Fruit fly (Drosophila melanogaster) whole organism, embryonic: ENCODE measurements around the gene CG4462.

Experiments used
- Abd-B ChIP-seq: fragments of 200-800 bp; sonication (Bioruptor generic); optimal IDR thresholded peaks from 2 replicates; lab custom pipeline; 2018; ENCODE audit warnings: missing biosample characterization, mild to moderate bottlenecking, missing genetic modification characterization, moderate library complexity
- Aef1 ChIP-seq: fragments of 200-800 bp; sonication (Bioruptor generic); IDR thresholded peaks from 3 replicates; pipeline ENCODE4 v1.3.6; 2022; ENCODE audit warnings: missing biosample characterization, missing genetic modification characterization
- Antp ChIP-seq: fragments of 200-800 bp; sonication (Bioruptor generic); optimal IDR thresholded peaks from 3 replicates; lab custom pipeline; 2016; ENCODE audit warnings: missing biosample characterization, missing genetic modification characterization
- CG10274 ChIP-seq: fragments of 200-800 bp; sonication (Bioruptor generic); optimal IDR thresholded peaks from 3 replicates; lab custom pipeline; 2017; ENCODE audit warnings: missing biosample characterization, mild to moderate bottlenecking, missing genetic modification characterization
- CG10366 ChIP-seq: fragments of 200-800 bp; sonication (Bioruptor generic); IDR thresholded peaks from 2 replicates; pipeline ENCODE4 v1.3.6; 2022; ENCODE audit warnings: missing biosample characterization, missing genetic modification characterization
- CG10543 ChIP-seq: fragments of 200-800 bp; sonication (Bioruptor generic); optimal IDR thresholded peaks from 3 replicates; lab custom pipeline; 2017; ENCODE audit warnings: missing biosample characterization, mild to moderate bottlenecking, missing genetic modification characterization, moderate library complexity
- CG11085 ChIP-seq: fragments of 200-800 bp; sonication (Bioruptor generic); IDR thresholded peaks from 2 replicates; pipeline ENCODE4 v1.3.6; 2022; ENCODE audit warnings: missing biosample characterization, missing genetic modification characterization
- CG12391 ChIP-seq: fragments of 200-800 bp; sonication (Bioruptor generic); optimal IDR thresholded peaks from 3 replicates; lab custom pipeline; 2018; ENCODE audit warnings: missing biosample characterization, mild to moderate bottlenecking, missing genetic modification characterization, moderate library complexity
- CG12769 ChIP-seq: fragments of 200-800 bp; sonication (Bioruptor generic); optimal IDR thresholded peaks from 2 replicates; lab custom pipeline; 2019; ENCODE audit warnings: missing biosample characterization, mild to moderate bottlenecking, missing genetic modification characterization, moderate library complexity
- CG14014 ChIP-seq: fragments of 200-800 bp; sonication (Bioruptor generic); IDR thresholded peaks from 2 replicates; pipeline ENCODE4 v1.3.6; 2022; ENCODE audit warnings: missing biosample characterization, missing genetic modification characterization
- CG16815 ChIP-seq: fragments of 200-800 bp; sonication (Bioruptor generic); optimal IDR thresholded peaks from 3 replicates; lab custom pipeline; 2017; ENCODE audit warnings: missing biosample characterization, mild to moderate bottlenecking, missing genetic modification characterization
- CG30431 ChIP-seq: fragments of 200-800 bp; sonication (Bioruptor generic); optimal IDR thresholded peaks from 2 replicates; lab custom pipeline; 2017; ENCODE audit warnings: missing biosample characterization, missing genetic modification characterization
- CG31224 ChIP-seq: fragments of 200-800 bp; sonication (Bioruptor generic); IDR thresholded peaks from 2 replicates; pipeline ENCODE4 v1.3.6; 2022; ENCODE audit warnings: missing biosample characterization, missing genetic modification characterization
- CG32767 ChIP-seq: fragments of 200-800 bp; sonication (Bioruptor generic); IDR thresholded peaks from 2 replicates; pipeline ENCODE4 v1.3.6; 2022; ENCODE audit warnings: missing biosample characterization, missing genetic modification characterization
- CG4707 ChIP-seq: fragments of 200-800 bp; sonication (Bioruptor generic); optimal IDR thresholded peaks from 2 replicates; lab custom pipeline; 2018; ENCODE audit warnings: missing biosample characterization, mild to moderate bottlenecking, missing genetic modification characterization, moderate library complexity
- CG6175 ChIP-seq: fragments of 200-800 bp; sonication (Bioruptor generic); IDR thresholded peaks from 3 replicates; pipeline ENCODE4 v1.3.6; 2022; ENCODE audit warnings: missing biosample characterization, missing genetic modification characterization
- CG7372 ChIP-seq: fragments of 200-800 bp; sonication (Bioruptor generic); IDR thresholded peaks from 2 replicates; pipeline ENCODE4 v1.3.6; 2022; ENCODE audit warnings: missing biosample characterization, missing genetic modification characterization
- CG8478 ChIP-seq: fragments of >200 bp; optimal IDR thresholded peaks from 2 replicates; lab custom pipeline; 2018
- CG8924 ChIP-seq: fragments of 200-800 bp; optimal IDR thresholded peaks from 3 replicates; lab custom pipeline; 2019; ENCODE audit warnings: missing biosample characterization, mild to moderate bottlenecking, missing genetic modification characterization, moderate library complexity
- Eip74EF ChIP-seq, 2 experiments: fragments of 200-800 bp in 1 of 2; fragments of >200 bp in 1 of 2; sonication (Bioruptor generic) in 1 of 2; optimal IDR thresholded peaks; 2 replicates each; lab custom pipeline; 2017 to 2019; ENCODE audit warnings: missing biosample characterization in 2 of 2, missing genetic modification characterization in 2 of 2, mild to moderate bottlenecking in 1 of 2, moderate library complexity in 1 of 2
- Gug ChIP-seq: fragments of 200-800 bp; sonication (Bioruptor generic); IDR thresholded peaks from 4 replicates; pipeline ENCODE4 v1.3.6; 2022; ENCODE audit warnings: missing biosample characterization, missing genetic modification characterization
- HHEX ChIP-seq: fragments of 200-800 bp; sonication (Bioruptor generic); optimal IDR thresholded peaks from 3 replicates; lab custom pipeline; 2017; ENCODE audit warnings: missing biosample characterization, mild to moderate bottlenecking, missing genetic modification characterization, missing genetic modification reagents
- HLHmδ ChIP-seq: fragments of 200-800 bp; sonication (Bioruptor generic); optimal IDR thresholded peaks from 2 replicates; lab custom pipeline; 2018; ENCODE audit warnings: missing biosample characterization, mild to moderate bottlenecking, missing genetic modification characterization, moderate library complexity
- Side ChIP-seq: fragments of 200-800 bp; sonication (Bioruptor generic); optimal IDR thresholded peaks from 2 replicates; lab custom pipeline; 2016; ENCODE audit warnings: missing biosample characterization, missing genetic modification characterization
- Spps ChIP-seq: fragments of 200-800 bp; sonication (Bioruptor generic); optimal IDR thresholded peaks from 2 replicates; lab custom pipeline; 2018; ENCODE audit warnings: missing biosample characterization, mild to moderate bottlenecking, missing genetic modification characterization
- Xrp1 ChIP-seq: fragments of 200-800 bp; sonication (Bioruptor generic); IDR thresholded peaks from 2 replicates; pipeline ENCODE4 v1.3.6; 2022; ENCODE audit warnings: missing biosample characterization, missing genetic modification characterization
- caup ChIP-seq: fragments of 200-800 bp; sonication (Bioruptor generic); optimal IDR thresholded peaks from 3 replicates; lab custom pipeline; 2017; ENCODE audit warnings: missing biosample characterization, mild to moderate bottlenecking, missing genetic modification characterization, moderate library complexity; ENCODE audit not compliant: severe bottlenecking
- cg ChIP-seq: fragments of 200-800 bp; sonication (Bioruptor generic); optimal IDR thresholded peaks from 3 replicates; lab custom pipeline; 2019; ENCODE audit warnings: missing biosample characterization, mild to moderate bottlenecking, missing genetic modification characterization, moderate library complexity
- ci ChIP-seq: fragments of 200-800 bp; sonication (Bioruptor generic); IDR thresholded peaks from 3 replicates; pipeline ENCODE4 v1.3.6; 2022; ENCODE audit warnings: missing biosample characterization, missing genetic modification characterization
- dimm ChIP-seq: fragments of 200-800 bp; sonication (Bioruptor generic); IDR thresholded peaks from 2 replicates; pipeline ENCODE4 v1.3.6; 2022; ENCODE audit warnings: missing biosample characterization, missing genetic modification characterization
- esg ChIP-seq: fragments of 200-800 bp; sonication (Bioruptor generic); conservative IDR thresholded peaks from 2 replicates; pipeline ENCODE4 v1.3.6; 2022; ENCODE audit warnings: missing biosample characterization, missing genetic modification characterization
- eyg ChIP-seq: fragments of 200-800 bp; sonication (Bioruptor generic); optimal IDR thresholded peaks from 3 replicates; lab custom pipeline; 2016; ENCODE audit warnings: missing biosample characterization, missing genetic modification characterization
- fd3F ChIP-seq: fragments of 200-800 bp; sonication (Bioruptor generic); optimal IDR thresholded peaks from 2 replicates; lab custom pipeline; 2018; ENCODE audit warnings: missing biosample characterization, mild to moderate bottlenecking, missing genetic modification characterization, moderate library complexity
- gem ChIP-seq: fragments of 200-800 bp; sonication (Bioruptor generic); optimal IDR thresholded peaks from 2 replicates; lab custom pipeline; 2019; ENCODE audit warnings: missing biosample characterization, mild to moderate bottlenecking, missing genetic modification characterization, moderate library complexity
- ham ChIP-seq: fragments of 200-800 bp; sonication (Bioruptor generic); IDR thresholded peaks from 2 replicates; pipeline ENCODE4 v1.3.6; 2022; ENCODE audit warnings: missing biosample characterization, missing genetic modification characterization
- hkb ChIP-seq, 2 experiments: fragments of 200-800 bp in 1 of 2; fragments of >200 bp in 1 of 2; sonication (Bioruptor generic) in 1 of 2; IDR thresholded peaks in 1 of 2; optimal IDR thresholded peaks in 1 of 2; 2 replicates each; pipeline versions ENCODE4 v1.3.6 to Lab custom; 2017 to 2022; ENCODE audit warnings: missing biosample characterization in 1 of 2, missing genetic modification characterization in 1 of 2
- jing ChIP-seq: fragments of 200-800 bp; sonication (Bioruptor generic); optimal IDR thresholded peaks from 2 replicates; lab custom pipeline; 2018; ENCODE audit warnings: missing biosample characterization, mild to moderate bottlenecking, missing genetic modification characterization
- klu ChIP-seq: fragments of 200-800 bp; sonication (Bioruptor generic); IDR thresholded peaks from 2 replicates; pipeline ENCODE4 v1.3.6; 2022; ENCODE audit warnings: missing biosample characterization, missing genetic modification characterization
- kni ChIP-seq: fragments of 200-800 bp; sonication (Bioruptor generic); optimal IDR thresholded peaks from 3 replicates; lab custom pipeline; 2017; ENCODE audit warnings: mild to moderate bottlenecking, missing biosample characterization, missing genetic modification reagents, missing genetic modification characterization
- lola ChIP-seq, 3 experiments: fragments of >200 bp in 2 of 3; fragments of 200-800 bp in 1 of 3; sonication (Bioruptor generic) in 1 of 3; optimal IDR thresholded peaks; 2 replicates each; lab custom pipeline; 2017 to 2019; ENCODE audit warnings: missing biosample characterization in 3 of 3, missing genetic modification characterization in 3 of 3, mild to moderate bottlenecking in 1 of 3, moderate library complexity in 1 of 3
- maf-S ChIP-seq: fragments of 200-800 bp; sonication (Bioruptor generic); optimal IDR thresholded peaks from 2 replicates; lab custom pipeline; 2016; ENCODE audit warnings: missing biosample characterization, missing genetic modification characterization
- peb ChIP-seq: fragments of 200-800 bp; sonication (Bioruptor generic); IDR thresholded peaks from 2 replicates; pipeline ENCODE4 v1.3.6; 2022; ENCODE audit warnings: missing biosample characterization, missing genetic modification characterization
- prd ChIP-seq, 3 experiments: fragments of >200 bp in 2 of 3; fragments of 200-800 bp in 1 of 3; sonication (Bioruptor generic) in 1 of 3; optimal IDR thresholded peaks in 2 of 3; IDR thresholded peaks in 1 of 3; 2 replicates in 2 of 3; 3 replicates in 1 of 3; pipeline versions ENCODE4 v1.3.6 to Lab custom; 2017 to 2022; ENCODE audit warnings: missing biosample characterization in 1 of 3, missing genetic modification characterization in 1 of 3
- pum ChIP-seq: fragments of 200-800 bp; sonication (Bioruptor generic); optimal IDR thresholded peaks from 2 replicates; lab custom pipeline; 2016; ENCODE audit warnings: missing biosample characterization, missing genetic modification characterization
- ro ChIP-seq: fragments of 200-800 bp; sonication (Bioruptor generic); IDR thresholded peaks from 2 replicates; pipeline ENCODE4 v1.3.6; 2022; ENCODE audit warnings: missing biosample characterization, missing genetic modification characterization
- sens ChIP-seq: fragments of 200-800 bp; sonication (Bioruptor generic); peaks from one replicate; lab custom pipeline; 2016; ENCODE audit warnings: missing biosample characterization, missing genetic modification characterization
- slou ChIP-seq: fragments of 200-800 bp; sonication (Bioruptor generic); optimal IDR thresholded peaks from 3 replicates; lab custom pipeline; 2016; ENCODE audit warnings: missing biosample characterization, missing genetic modification characterization
- tio ChIP-seq: fragments of 200-800 bp; sonication (Bioruptor generic); optimal IDR thresholded peaks from 2 replicates; lab custom pipeline; 2017; ENCODE audit warnings: missing biosample characterization, missing genetic modification characterization, inconsistent platforms

CG4462 gene

DNA sequence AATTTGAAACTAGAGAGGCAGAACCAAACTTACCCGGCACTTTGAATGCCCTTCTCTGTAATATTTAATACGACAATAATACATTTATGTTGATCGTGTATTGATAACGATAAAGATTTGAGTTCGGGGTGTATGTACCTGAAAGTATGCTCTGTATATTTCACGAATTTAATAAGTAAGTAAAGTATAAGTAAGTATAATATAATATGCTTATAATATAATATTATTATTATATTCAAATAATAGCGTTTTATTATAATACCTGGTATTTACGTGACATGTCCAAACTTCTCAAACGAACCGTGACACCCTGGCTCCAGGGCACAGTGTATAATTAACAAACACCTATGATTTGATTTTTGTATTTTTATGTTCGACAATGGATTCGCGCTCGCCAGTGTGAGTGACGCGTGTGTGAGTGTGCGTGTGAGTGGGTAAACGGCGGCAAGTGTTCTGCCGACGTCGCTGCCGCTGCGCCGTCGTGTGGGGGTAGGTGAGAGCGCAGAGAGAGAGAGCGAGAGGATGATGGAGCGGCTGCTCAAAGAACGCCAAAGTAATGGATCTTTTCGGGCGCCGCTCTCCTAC is 35.5 kb downstream of the CG4462 start (continued):
- TF ChIP-seq CG7372 (GFP tag; lab: Robert Waterston, UW) (peak; percentile 62), Eip74EF (GFP tag; optimal IDR thresholded peaks at IDR 0.05; lab: Kevin White, UChicago) (peak in 1 of 2 experiments; percentile 76), CG12391 (tag; lab: Kevin White, UChicago) (peak; percentile 73), esg (GFP tag; lab: Robert Waterston, UW) (peak; percentile 53), CG4707 (GFP tag; lab: Kevin White, UChicago) (no peak), maf-S (GFP tag; lab: Kevin White, UChicago) (no peak), CG10366 (GFP tag; lab: Robert Waterston, UW) (peak; percentile 46; the same call in 1 of the 2 replicates), ro (GFP tag; lab: Robert Waterston, UW) (no peak), CG6175 (GFP tag; lab: Robert Waterston, UW) (0 out of 3 replicates have a peak, but pooled peaks have one; percentile 11), HLHmδ (GFP tag; lab: Kevin White, UChicago) (peak; percentile 61), prd (optimal IDR thresholded peaks at IDR 0.05; lab: Kevin White, UChicago) (no peak), prd (GFP tag; IDR thresholded peaks at IDR 0.05; lab: Robert Waterston, UW) (peak; percentile 55), pum (peak; percentile 13), Xrp1 (GFP tag; lab: Robert Waterston, UW) (peak; percentile 24; the same call in 1 of the 2 replicates), CG16815 (peak; percentile 47), kni (GFP tag; lab: Kevin White, UChicago) (no peak), slou (GFP tag; lab: Kevin White, UChicago) (no peak), CG11085 (GFP tag; lab: Robert Waterston, UW) (no peak; the same call in 1 of the 2 replicates), dimm (GFP tag; lab: Robert Waterston, UW) (no peak), HHEX (GFP tag; lab: Kevin White, UChicago) (peak; percentile 83), CG30431 (GFP tag; lab: Kevin White, UChicago) (peak; percentile 23), ham (GFP tag; lab: Robert Waterston, UW) (no peak), Abd-B (GFP tag; lab: Kevin White, UChicago) (peak; percentile 66), gem (tag; lab: Kevin White, UChicago) (peak; percentile 87), CG12769 (tag; lab: Kevin White, UChicago) (peak; percentile 32), Side (GFP tag; lab: Kevin White, UChicago) (no peak), CG10543 (peak; percentile 80), CG31224 (GFP tag; lab: Robert Waterston, UW) (peak; percentile 61; the same call in 1 of the 2 replicates), eyg (peak; percentile 15), CG8924 (tag; lab: Kevin White, UChicago) (peak; percentile 87), CG8478 (lab: Kevin White, UChicago) (no peak), CG32767 (GFP tag; lab: Robert Waterston, UW) (0 out of 2 replicates have a peak, but pooled peaks have one; percentile 7), cg (peak; percentile 81), sens (peak; percentile 47), hkb (optimal IDR thresholded peaks at IDR 0.05; lab: Kevin White, UChicago) (no peak), hkb (GFP tag; IDR thresholded peaks at IDR 0.05; lab: Robert Waterston, UW) (peak; percentile 66), Spps (tag; lab: Kevin White, UChicago) (peak; percentile 27), CG14014 (GFP tag; lab: Robert Waterston, UW) (peak; percentile 60), caup (peak; percentile 86), Aef1 (peak; percentile 58; the same call in 2 of the 3 replicates), tio (GFP tag; lab: Kevin White, UChicago) (peak; percentile 48), Antp (GFP tag; lab: Kevin White, UChicago) (no peak), ci (GFP tag; lab: Robert Waterston, UW) (0 out of 3 replicates have a peak, but pooled peaks have one; percentile 20), Gug (GFP tag; lab: Robert Waterston, UW) (peak; percentile 46; the same call in 1 of the 4 replicates), lola (GFP tag; optimal IDR thresholded peaks at IDR 0.05; lab: Kevin White, UChicago) (peak in 1 of 3 experiments; percentile 15), CG10274 (peak; percentile 80), klu (GFP tag; lab: Robert Waterston, UW) (no peak), fd3F (GFP tag; lab: Kevin White, UChicago) (peak; percentile 76), peb (GFP tag; lab: Robert Waterston, UW) (0 out of 2 replicates have a peak, but pooled peaks have one; percentile 36), jing (GFP tag; lab: Kevin White, UChicago) (peak; percentile 12)
